Worm (Caenorhabditis elegans): ENCODE measurements around the gene H20E11.2.

H20E11.2 gene

ce11 chrIV:6790438-6791124, 37.0 kb upstream of the H20E11.2 start, which contains the start of the genes C17H12.2 and vha-8 (continued):
- no peak for TF ChIP-seq gei-8 (GFP tag; optimal IDR thresholded peaks at IDR 0.05)
- TF ChIP-seq nhr-48 (tag; optimal IDR thresholded peaks at IDR 0.05) = peak; percentile 45
- no peak for TF ChIP-seq aly-2 (tag; optimal IDR thresholded peaks at IDR 0.05)
- TF ChIP-seq hlh-11 (tag; optimal IDR thresholded peaks at IDR 0.05) = peak; percentile 91
- TF ChIP-seq dve-1 (tag; optimal IDR thresholded peaks at IDR 0.05; ENCODE audit: insufficient read depth) = peak; percentile 95
- TF ChIP-seq R02D3.7 (tag; optimal IDR thresholded peaks at IDR 0.05) = no peak
- TF ChIP-seq lin-15B (tag; optimal IDR thresholded peaks at IDR 0.05) = peak; percentile 80
- TF ChIP-seq ZK337.2 (GFP tag; IDR thresholded peaks at IDR 0.05) = no peak; the same call in 1 of the 2 replicates
- TF ChIP-seq ceh-62 (tag; optimal IDR thresholded peaks at IDR 0.05) = no peak
- TF ChIP-seq ctbp-1 (GFP tag; IDR thresholded peaks at IDR 0.05) = peak; percentile 66
- 0 out of 2 replicates have a peak, but pooled peaks have one; percentile 11 for TF ChIP-seq ceh-44 (GFP tag; IDR thresholded peaks at IDR 0.05)
- peak; percentile 92 for TF ChIP-seq ceh-20 (GFP tag; IDR thresholded peaks at IDR 0.05)
- peak; percentile 56 for TF ChIP-seq F37D6.2 (tag; optimal IDR thresholded peaks at IDR 0.05)
- peak; percentile 90 for TF ChIP-seq mes-2 (tag; optimal IDR thresholded peaks at IDR 0.05; ENCODE audit: poor library complexity, severe bottlenecking)
- peak; percentile 59 for TF ChIP-seq jun-1 (tag; optimal IDR thresholded peaks at IDR 0.05)
- TF ChIP-seq snpc-1.2 (GFP tag; IDR thresholded peaks at IDR 0.05) = no peak
- 0 out of 2 replicates have a peak, but pooled peaks have one; percentile 63 for TF ChIP-seq dmd-9 (GFP tag; IDR thresholded peaks at IDR 0.05)
- TF ChIP-seq nhr-102 (tag; optimal IDR thresholded peaks at IDR 0.05) = peak; percentile 62
- peak in 1 of 2 experiments; percentile 47 for TF ChIP-seq daf-16 (GFP tag; optimal IDR thresholded peaks at IDR 0.05)
- TF ChIP-seq daf-16 (tag; optimal IDR thresholded peaks at IDR 0.05) = peak; percentile 58
- TF ChIP-seq dpl-1 (GFP tag; optimal IDR thresholded peaks at IDR 0.05) = peak; percentile 85
- TF ChIP-seq lim-7 (GFP tag; IDR thresholded peaks at IDR 0.05) = no peak
- TF ChIP-seq zag-1 (tag; optimal IDR thresholded peaks at IDR 0.05) = no peak
- no peak for TF ChIP-seq lir-3 (tag; optimal IDR thresholded peaks at IDR 0.05)
- no peak for TF ChIP-seq daf-19 (GFP tag; conservative IDR thresholded peaks at IDR 0.05)
- no peak for TF ChIP-seq mxl-2 (GFP tag; conservative IDR thresholded peaks at IDR 0.05)
- TF ChIP-seq egl-27 (tag; optimal IDR thresholded peaks at IDR 0.05) = no peak
- no peak for TF ChIP-seq F10B5.3 (tag; optimal IDR thresholded peaks at IDR 0.05)
- TF ChIP-seq unc-39 (tag; optimal IDR thresholded peaks at IDR 0.05) = no peak
- peak; percentile 60 for TF ChIP-seq ces-1 (GFP tag; optimal IDR thresholded peaks at IDR 0.05)
- TF ChIP-seq unc-62 (GFP tag; optimal IDR thresholded peaks at IDR 0.05 in 1 of 2) = peak in 1 of 2 experiments; percentile 87
- TF ChIP-seq unc-62 (tag; optimal IDR thresholded peaks at IDR 0.05) = no peak
- TF ChIP-seq ama-1 (optimal IDR thresholded peaks at IDR 0.05) = peak; percentile 89
- TF ChIP-seq nhr-11 (tag; optimal IDR thresholded peaks at IDR 0.05) = peak; percentile 95
- no peak for TF ChIP-seq Y48G9A.11 (GFP tag; IDR thresholded peaks at IDR 0.05)
- TF ChIP-seq nhr-6 (tag; optimal IDR thresholded peaks at IDR 0.05) = peak; percentile 83
- TF ChIP-seq arid-1 (GFP tag; conservative IDR thresholded peaks at IDR 0.05) = 0 out of 2 replicates have a peak, but pooled peaks have one; percentile 25
- peak; percentile 46; the same call in 1 of the 2 replicates for TF ChIP-seq vab-7 (GFP tag; IDR thresholded peaks at IDR 0.05)
- TF ChIP-seq zfp-2 (tag; optimal IDR thresholded peaks at IDR 0.05) = peak; percentile 54
- no peak for TF ChIP-seq F49E8.2 (tag; optimal IDR thresholded peaks at IDR 0.05; ENCODE audit: borderline replicate concordance)
- peak; percentile 97 for TF ChIP-seq mep-1 (tag; optimal IDR thresholded peaks at IDR 0.05)
- no peak for TF ChIP-seq cey-2 (tag; optimal IDR thresholded peaks at IDR 0.05; ENCODE audit: borderline replicate concordance, insufficient read depth)
- peak; percentile 89 for TF ChIP-seq hmg-1.1 (GFP tag; IDR thresholded peaks at IDR 0.05)
- TF ChIP-seq F26F4.8 (GFP tag; conservative IDR thresholded peaks at IDR 0.05) = no peak
- peak; percentile 78 for TF ChIP-seq spr-1 (tag; optimal IDR thresholded peaks at IDR 0.05)
- TF ChIP-seq lsy-2 (tag; optimal IDR thresholded peaks at IDR 0.05) = peak; percentile 83 to 94
- TF ChIP-seq fos-1 (tag; optimal IDR thresholded peaks at IDR 0.05) = peak; percentile 2
- TF ChIP-seq rbr-2 (tag; optimal IDR thresholded peaks at IDR 0.05) = peak; percentile 90
- peak; percentile 90 for TF ChIP-seq pqm-1 (tag; optimal IDR thresholded peaks at IDR 0.05)
- peak in 1 of 2 experiments; percentile 65 for TF ChIP-seq mdl-1 (tag; optimal IDR thresholded peaks at IDR 0.05)
